Fruit fly (Drosophila melanogaster): ENCODE data around the gene Alg10.
A peak's percentile ranks its signal among the peaks of the same experiment; 100 is the strongest.

Gene Alg10

dm6 chr3L:11197291-11198021 lies 32.7 kb downstream of the Alg10 start, which contains the start of gene GlcAT-P (continued):
- peak in 1 of 2 experiments; percentile 11 for TF ChIP-seq crp (GFP tag; optimal IDR thresholded peaks at IDR 0.05)
- peak; percentile 47 for TF ChIP-seq NfI (GFP tag; optimal IDR thresholded peaks at IDR 0.05)
- peak; percentile 75 for TF ChIP-seq CG9932 (GFP tag; IDR thresholded peaks at IDR 0.05)
- TF ChIP-seq HLH3B (GFP tag; IDR thresholded peaks at IDR 0.05), result peak; percentile 65
- TF ChIP-seq CG43689 (GFP tag; IDR thresholded peaks at IDR 0.05), result peak; percentile 9; the same call in 1 of the 2 replicates
- TF ChIP-seq schlank (tag; optimal IDR thresholded peaks at IDR 0.05), result no peak
- no peak for TF ChIP-seq ham (GFP tag; IDR thresholded peaks at IDR 0.05)
- TF ChIP-seq zf30C (GFP tag; optimal IDR thresholded peaks at IDR 0.05), result peak; percentile 92
- TF ChIP-seq Usf (GFP tag; optimal IDR thresholded peaks at IDR 0.05), result no peak
- peak; percentile 19; the same call in 1 of the 2 replicates for TF ChIP-seq wor (GFP tag; IDR thresholded peaks at IDR 0.05)
- no peak for TF ChIP-seq tx (GFP tag; optimal IDR thresholded peaks at IDR 0.05)
- peak; percentile 45 for TF ChIP-seq Deaf1 (tag; optimal IDR thresholded peaks at IDR 0.05)
- TF ChIP-seq MTF-1 (GFP tag; optimal IDR thresholded peaks at IDR 0.05; ENCODE audit: borderline replicate concordance), result no peak
- peak; percentile 41 for TF ChIP-seq Max (GFP tag; optimal IDR thresholded peaks at IDR 0.05)
- no peak for TF ChIP-seq nerfin-2 (GFP tag; IDR thresholded peaks at IDR 0.05; ENCODE audit: partially characterized antibody)
- no peak for TF ChIP-seq dm (GFP tag; optimal IDR thresholded peaks at IDR 0.05)
- no peak for TF ChIP-seq br (optimal IDR thresholded peaks at IDR 0.05)
- TF ChIP-seq lilli (GFP tag; optimal IDR thresholded peaks at IDR 0.05), result peak; percentile 27
- TF ChIP-seq en (GFP tag; optimal IDR thresholded peaks at IDR 0.05), result no peak
- TF ChIP-seq C15 (GFP tag; IDR thresholded peaks at IDR 0.05), result no peak
- TF ChIP-seq slou (GFP tag; optimal IDR thresholded peaks at IDR 0.05), result peak; percentile 11
- TF ChIP-seq CG9817 (tag; optimal IDR thresholded peaks at IDR 0.05), result peak; percentile 55
- no peak for TF ChIP-seq CG12942 (GFP tag; optimal IDR thresholded peaks at IDR 0.05)
- TF ChIP-seq CG18476 (GFP tag; optimal IDR thresholded peaks at IDR 0.05), result peak; percentile 18
- no peak for TF ChIP-seq Mad (GFP tag; optimal IDR thresholded peaks at IDR 0.05)
- TF ChIP-seq eve (GFP tag; optimal IDR thresholded peaks at IDR 0.05), result peak in 1 of 2 experiments; percentile 2
- no peak for TF ChIP-seq Elba2 (GFP tag; optimal IDR thresholded peaks at IDR 0.05)
- TF ChIP-seq CG13894 (tag; optimal IDR thresholded peaks at IDR 0.05), result peak; percentile 46
- no peak for TF ChIP-seq pho (GFP tag; optimal IDR thresholded peaks at IDR 0.05)
- no peak for TF ChIP-seq D19B (GFP tag; optimal IDR thresholded peaks at IDR 0.05)
- TF ChIP-seq CG15073 (GFP tag; optimal IDR thresholded peaks at IDR 0.05), result no peak
- TF ChIP-seq Nf-YA (GFP tag; IDR thresholded peaks at IDR 0.05), result 0 out of 2 replicates have a peak, but pooled peaks have one; percentile 8
- TF ChIP-seq bab2 (GFP tag; optimal IDR thresholded peaks at IDR 0.05), result no peak
- TF ChIP-seq phol (tag; optimal IDR thresholded peaks at IDR 0.05), result peak; percentile 67
- TF ChIP-seq Aef1 (GFP tag; IDR thresholded peaks at IDR 0.05), result peak; percentile 31; the same call in 1 of the 3 replicates
- TF ChIP-seq BEAF-32 (GFP tag; optimal IDR thresholded peaks at IDR 0.05), result no peak
- TF ChIP-seq CG1233 (GFP tag; optimal IDR thresholded peaks at IDR 0.05), result peak; percentile 61
- no peak for TF ChIP-seq ftz-f1 (GFP tag; optimal IDR thresholded peaks at IDR 0.05)
- TF ChIP-seq crol (GFP tag; IDR thresholded peaks at IDR 0.05), result no peak
- TF ChIP-seq Chrac-16 (GFP tag; optimal IDR thresholded peaks at IDR 0.05), result peak; percentile 30
- no peak for TF ChIP-seq fu2 (GFP tag; optimal IDR thresholded peaks at IDR 0.05)
- TF ChIP-seq kay (GFP tag; optimal IDR thresholded peaks at IDR 0.05), result peak; percentile 24
- TF ChIP-seq gcm (GFP tag; optimal IDR thresholded peaks at IDR 0.05), result peak; percentile 61
- TF ChIP-seq tin (GFP tag; optimal IDR thresholded peaks at IDR 0.05), result peak; percentile 44
- TF ChIP-seq CG5180 (GFP tag; optimal IDR thresholded peaks at IDR 0.05), result peak; percentile 99
- no peak for TF ChIP-seq CG4617 (GFP tag; optimal IDR thresholded peaks at IDR 0.05; ENCODE audit: borderline replicate concordance)
- peak; percentile 53 for TF ChIP-seq CG10366 (GFP tag; IDR thresholded peaks at IDR 0.05)
- no peak for TF ChIP-seq Sry-β (GFP tag; optimal IDR thresholded peaks at IDR 0.05)
- peak; percentile 91 for TF ChIP-seq CG7556 (GFP tag; optimal IDR thresholded peaks at IDR 0.05)
- TF ChIP-seq Xbp1 (GFP tag; optimal IDR thresholded peaks at IDR 0.05), result peak; percentile 56

All from whole organism, embryonic.